Fruit fly (Drosophila melanogaster): Measurements from ENCODE around the gene CG15432.

CG15432 gene

DNA sequence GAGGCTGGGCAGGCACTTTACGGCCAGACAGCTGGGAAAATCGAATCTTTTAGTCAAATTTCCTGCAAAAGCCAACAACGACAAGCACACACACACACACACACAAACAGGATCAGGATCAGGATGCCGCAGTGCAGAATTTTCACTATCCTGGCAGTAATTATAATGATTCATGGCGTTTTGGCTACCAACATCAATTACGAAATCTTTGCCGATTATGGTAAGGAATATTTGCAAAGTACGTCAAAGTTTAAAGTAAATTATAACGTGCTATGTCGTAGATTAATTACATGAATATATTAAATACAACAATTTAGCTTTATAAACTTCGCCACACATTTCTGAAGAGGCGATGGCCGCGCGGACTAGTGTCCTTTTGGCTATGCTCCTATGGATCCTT, 8.5 kb upstream of the CG15432 start, which contains the start of the genes CG34177 and CG34178:
TSS of gene CG34177 (plus strand) at position 301 of the 400 bp plus-strand sequence.
TSS of gene CG34178 (plus strand) at position 301 of the 400 bp plus-strand sequence.
- TF ChIP-seq CG6792 (GFP tag; optimal IDR thresholded peaks at IDR 0.05) (no peak), svp (GFP tag) (peak; percentile 21)

DNA sequence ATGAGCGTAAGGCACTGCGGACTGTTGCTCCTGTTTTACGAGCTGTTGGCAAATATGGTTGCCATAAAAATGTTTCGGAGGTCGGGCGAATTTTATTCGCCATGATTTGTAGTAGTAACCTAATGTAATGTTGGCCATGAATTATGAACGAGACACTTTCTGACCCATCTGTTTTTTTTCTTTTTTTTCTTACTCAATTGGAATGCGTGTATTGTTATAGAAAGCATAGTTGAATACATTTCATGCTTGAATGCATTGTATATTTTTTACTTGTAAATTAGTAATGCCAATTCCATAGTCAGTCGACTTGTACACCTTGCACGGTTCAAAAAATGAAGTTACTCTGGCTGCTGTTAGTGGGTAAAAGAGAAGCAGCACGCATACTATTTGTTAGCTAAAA, 4.6 kb upstream of the CG15432 start, which contains the start of gene CG43056:
TSS of gene CG43056 (plus strand) at position 301 of the 400 bp plus-strand sequence.
- TF ChIP-seq esn (GFP tag; optimal IDR thresholded peaks at IDR 0.05) = no peak
- TF ChIP-seq Eip93F (GFP tag; optimal IDR thresholded peaks at IDR 0.05) = no peak
- TF ChIP-seq OdsH (GFP tag; optimal IDR thresholded peaks at IDR 0.05) = no peak
- TF ChIP-seq CG8632 (GFP tag; optimal IDR thresholded peaks at IDR 0.05) = no peak
- TF ChIP-seq CG3032 (tag; optimal IDR thresholded peaks at IDR 0.05) = no peak
- no peak for TF ChIP-seq topi (GFP tag; optimal IDR thresholded peaks at IDR 0.05)
- no peak for TF ChIP-seq Ets96B (tag; optimal IDR thresholded peaks at IDR 0.05)
- no peak for TF ChIP-seq lz (GFP tag; optimal IDR thresholded peaks at IDR 0.05)
- TF ChIP-seq CG31627 (GFP tag; optimal IDR thresholded peaks at IDR 0.05) = no peak
- no peak for TF ChIP-seq Hr39 (GFP tag; optimal IDR thresholded peaks at IDR 0.05)
- no peak for TF ChIP-seq Eip78C (GFP tag)
- no peak for TF ChIP-seq cyc (GFP tag; optimal IDR thresholded peaks at IDR 0.05)
- TF ChIP-seq Sox14 (GFP tag; optimal IDR thresholded peaks at IDR 0.05) = no peak

DNA sequence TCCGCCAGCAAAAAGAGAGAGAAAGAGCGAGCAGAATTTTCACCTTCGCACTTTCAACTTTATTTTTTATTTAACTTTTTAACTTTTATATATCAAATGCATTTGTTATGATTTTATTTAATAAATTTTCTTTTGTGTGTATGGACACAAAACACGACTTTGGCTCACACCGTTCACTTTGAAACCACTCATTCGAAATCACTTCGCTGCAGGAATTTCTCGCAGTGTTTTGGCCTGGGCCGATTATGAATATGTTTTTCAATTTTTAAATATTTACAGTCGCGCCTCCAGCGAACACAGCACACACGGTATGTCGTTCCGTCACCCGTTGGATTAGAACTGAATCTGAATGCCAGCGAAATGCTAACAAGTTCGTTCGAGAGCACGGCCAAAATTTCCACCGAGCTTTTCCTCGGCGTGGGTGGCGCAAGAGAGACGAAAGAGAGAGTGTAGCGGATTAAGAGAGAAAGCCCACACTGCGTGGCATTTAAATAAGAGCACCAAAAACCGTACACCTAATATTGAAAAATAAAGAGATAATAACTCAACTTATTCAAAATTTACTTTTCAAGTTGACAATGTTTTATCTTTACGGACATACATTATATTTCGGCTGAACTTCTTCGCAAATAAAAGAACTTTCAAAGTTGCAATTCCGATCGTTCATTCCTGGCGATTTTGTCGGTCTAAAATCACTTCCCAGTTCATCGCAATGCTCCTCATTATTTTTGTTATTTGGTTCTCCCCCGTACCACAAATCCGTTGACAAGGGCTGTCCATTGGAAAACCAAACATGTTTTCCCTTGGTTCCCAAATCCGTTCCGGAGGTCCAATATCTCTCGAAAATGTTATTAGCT, 1.0 kb upstream of the CG15432 start, which contains the start of gene CG15431:
TSS of gene CG15431 (minus strand) at position 402 of the 857 bp plus-strand sequence.
- TF ChIP-seq CG8119 (GFP tag; IDR thresholded peaks at IDR 0.05) (peak; percentile 47; the same call in 1 of the 3 replicates), salr (GFP tag; optimal IDR thresholded peaks at IDR 0.05) (peak; percentile 56 to 82), lz (GFP tag; optimal IDR thresholded peaks at IDR 0.05) (no peak), CG15336 (GFP tag; IDR thresholded peaks at IDR 0.05) (peak; percentile 40; the same call in 1 of the 2 replicates), CG6163 (GFP tag; IDR thresholded peaks at IDR 0.05) (peak; percentile 56; the same call in 1 of the 3 replicates), pdm3 (GFP tag; optimal IDR thresholded peaks at IDR 0.05) (no peak), Eip75B (GFP tag; optimal IDR thresholded peaks at IDR 0.05) (no peak), CG16779 (tag; optimal IDR thresholded peaks at IDR 0.05) (no peak), vri (GFP tag; optimal IDR thresholded peaks at IDR 0.05) (no peak), Blimp-1 (GFP tag; optimal IDR thresholded peaks at IDR 0.05) (no peak), eg (GFP tag; IDR thresholded peaks at IDR 0.05) (0 out of 3 replicates have a peak, but pooled peaks have one; percentile 40), CG34406 (GFP tag; optimal IDR thresholded peaks at IDR 0.05) (no peak)

DNA sequence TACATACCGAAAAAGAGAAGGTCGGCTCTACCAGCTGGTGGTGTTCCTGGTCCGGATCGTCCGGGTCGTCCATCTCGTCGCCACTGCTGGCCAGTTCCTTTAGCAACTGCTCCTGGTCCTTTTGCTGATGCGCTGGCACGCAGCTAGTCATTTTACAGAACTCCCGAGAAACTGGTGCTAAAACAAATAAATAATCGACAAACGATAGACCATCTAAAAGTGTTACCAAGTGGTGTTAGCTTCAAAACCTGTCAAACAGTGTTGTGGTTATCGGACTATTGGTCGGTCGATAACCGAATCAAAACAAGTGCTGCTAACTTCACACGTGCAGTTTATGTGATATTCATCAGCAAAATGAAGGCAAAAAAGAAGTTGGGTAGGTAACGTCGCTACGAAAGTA, 2.3 kb downstream of the CG15432 start, which contains the start of the genes morgue and Elp3:
TSS of gene morgue (minus strand) at position 224 of the 400 bp plus-strand sequence.
TSS of gene Elp3 (plus strand) at position 276 of the 400 bp plus-strand sequence.
- TF ChIP-seq cyc (GFP tag; optimal IDR thresholded peaks at IDR 0.05) = no peak
- no peak for TF ChIP-seq vri (GFP tag; optimal IDR thresholded peaks at IDR 0.05)
- TF ChIP-seq svp (GFP tag) = no peak
- no peak for TF ChIP-seq Hr4 (GFP tag; optimal IDR thresholded peaks at IDR 0.05)
- TF ChIP-seq Met (GFP tag; optimal IDR thresholded peaks at IDR 0.05) = no peak
- peak; percentile 77 for TF ChIP-seq fkh (GFP tag; optimal IDR thresholded peaks at IDR 0.05)
- TF ChIP-seq CG6792 (GFP tag; optimal IDR thresholded peaks at IDR 0.05) = no peak
- no peak for TF ChIP-seq CG6808 (GFP tag; optimal IDR thresholded peaks at IDR 0.05)
- TF ChIP-seq net (GFP tag; optimal IDR thresholded peaks at IDR 0.05) = no peak
- no peak for TF ChIP-seq Eip93F (GFP tag; optimal IDR thresholded peaks at IDR 0.05)
- no peak for TF ChIP-seq Eip78C (GFP tag)
- TF ChIP-seq ss (GFP tag; optimal IDR thresholded peaks at IDR 0.05) = no peak
- peak; percentile 20 for TF ChIP-seq CG6854 (GFP tag; optimal IDR thresholded peaks at IDR 0.05)

Data from whole organism, prepupa.